Worm (Caenorhabditis elegans) whole organism, mixed stage, embryonic: ENCODE results near the gene alh-7.

ENCODE experiments used
- M03D4.4 ChIP-seq: sonication (generic microtip); optimal IDR thresholded peaks from 2 replicates; lab custom pipeline; 2017; ENCODE audit warnings: mild to moderate bottlenecking, missing genetic modification characterization, missing compliant biosample characterization
- bed-3 ChIP-seq: fragments of 200-800 bp; sonication (Bioruptor generic); optimal IDR thresholded peaks from 3 replicates; lab custom pipeline; 2018; ENCODE audit warnings: mild to moderate bottlenecking, missing genetic modification characterization, moderate library complexity, missing compliant biosample characterization
- blmp-1 ChIP-seq: fragments of 150-350 bp; optimal IDR thresholded peaks from 2 replicates; lab custom pipeline; 2014; ENCODE audit warnings: missing biosample characterization, missing genetic modification characterization
- ceh-43 ChIP-seq: fragments of 200-800 bp; sonication (Bioruptor generic); optimal IDR thresholded peaks from 2 replicates; lab custom pipeline; 2018; ENCODE audit warnings: mild to moderate bottlenecking, missing genetic modification characterization, moderate library complexity, missing compliant biosample characterization
- ceh-83 ChIP-seq: fragments of 200-800 bp; sonication (Bioruptor generic); optimal IDR thresholded peaks from 2 replicates; lab custom pipeline; 2018; ENCODE audit warnings: mild to moderate bottlenecking, missing genetic modification characterization, missing compliant biosample characterization
- ces-1 ChIP-seq: fragments of 150-350 bp; optimal IDR thresholded peaks from 2 replicates; lab custom pipeline; 2014; ENCODE audit warnings: missing biosample characterization, missing genetic modification reagents, missing genetic modification characterization
- cnd-1 ChIP-seq: fragments of 200-800 bp; sonication (Bioruptor generic); optimal IDR thresholded peaks from 2 replicates; lab custom pipeline; 2018; ENCODE audit warnings: mild to moderate bottlenecking, missing genetic modification characterization, missing compliant biosample characterization
- drap-1 ChIP-seq: fragments of 200-800 bp; sonication (Bioruptor generic); optimal IDR thresholded peaks from 3 replicates; lab custom pipeline; 2018; ENCODE audit warnings: mild to moderate bottlenecking, missing genetic modification characterization, missing compliant biosample characterization
- elt-1 ChIP-seq: sonication (generic microtip); optimal IDR thresholded peaks from 2 replicates; lab custom pipeline; 2017; ENCODE audit warnings: missing genetic modification characterization, mild to moderate bottlenecking, missing compliant biosample characterization, antibody characterized with exemption, moderate library complexity, borderline replicate concordance; ENCODE audit not compliant: insufficient read depth
- elt-3 ChIP-seq: fragments of 150-350 bp; optimal IDR thresholded peaks from 2 replicates; lab custom pipeline; 2014; ENCODE audit warnings: missing biosample characterization, missing genetic modification characterization
- flh-1 ChIP-seq: fragments of 200-800 bp; sonication (Bioruptor generic); optimal IDR thresholded peaks from 2 replicates; lab custom pipeline; 2018; ENCODE audit warnings: mild to moderate bottlenecking, missing genetic modification characterization, moderate library complexity, missing compliant biosample characterization
- ham-2 ChIP-seq: fragments of 200-800 bp; sonication (Bioruptor generic); optimal IDR thresholded peaks from 2 replicates; lab custom pipeline; 2018; ENCODE audit warnings: mild to moderate bottlenecking, missing genetic modification characterization, missing compliant biosample characterization
- hlh-1 ChIP-seq: fragments of 150-350 bp; optimal IDR thresholded peaks from 2 replicates; lab custom pipeline; 2014; ENCODE audit warnings: missing biosample characterization, missing genetic modification reagents, missing genetic modification characterization
- lin-13 ChIP-seq: fragments of 150-350 bp; optimal IDR thresholded peaks from 2 replicates; lab custom pipeline; 2014; ENCODE audit warnings: missing biosample characterization, missing genetic modification characterization
- lin-32 ChIP-seq: fragments of 200-800 bp; sonication (Bioruptor generic); optimal IDR thresholded peaks from 2 replicates; lab custom pipeline; 2018; ENCODE audit warnings: mild to moderate bottlenecking, missing genetic modification characterization, missing compliant biosample characterization
- lsy-2 ChIP-seq: fragments of 150-350 bp; optimal IDR thresholded peaks from 2 replicates; lab custom pipeline; 2014; ENCODE audit warnings: missing biosample characterization, missing genetic modification characterization
- mab-5 ChIP-seq: fragments of 150-350 bp; optimal IDR thresholded peaks from 2 replicates; lab custom pipeline; 2014; ENCODE audit warnings: missing biosample characterization, missing genetic modification characterization
- mep-1 ChIP-seq: fragments of 150-350 bp; optimal IDR thresholded peaks from 2 replicates; lab custom pipeline; 2017; ENCODE audit warnings: missing biosample characterization, missing genetic modification reagents, missing genetic modification characterization, inconsistent platforms
- mls-2 ChIP-seq: sonication (generic microtip); optimal IDR thresholded peaks from 2 replicates; lab custom pipeline; 2016; ENCODE audit warnings: mild to moderate bottlenecking, missing genetic modification characterization, moderate library complexity, missing compliant biosample characterization
- nhr-12 ChIP-seq: fragments of 150-350 bp; optimal IDR thresholded peaks from 2 replicates; lab custom pipeline; 2014; ENCODE audit warnings: missing biosample characterization, missing genetic modification characterization
- nhr-2 ChIP-seq: fragments of 150-350 bp; optimal IDR thresholded peaks from 2 replicates; lab custom pipeline; 2014; ENCODE audit warnings: missing biosample characterization, missing genetic modification characterization
- nhr-237 ChIP-seq: fragments of 150-350 bp; optimal IDR thresholded peaks from 2 replicates; lab custom pipeline; 2014; ENCODE audit warnings: missing biosample characterization, missing genetic modification characterization
- nhr-28 ChIP-seq: fragments of 150-350 bp; optimal IDR thresholded peaks from 2 replicates; lab custom pipeline; 2014; ENCODE audit warnings: missing biosample characterization, missing genetic modification characterization
- nhr-76 ChIP-seq: sonication (generic microtip); optimal IDR thresholded peaks from 2 replicates; lab custom pipeline; 2017; ENCODE audit warnings: missing biosample characterization, missing genetic modification characterization
- pha-4 ChIP-seq: fragments of 150-350 bp; optimal IDR thresholded peaks from 2 replicates; lab custom pipeline; 2018; ENCODE audit warnings: missing biosample characterization, missing genetic modification reagents, missing genetic modification characterization
- sem-2 ChIP-seq: fragments of 200-800 bp; sonication (Bioruptor generic); optimal IDR thresholded peaks from 2 replicates; lab custom pipeline; 2018; ENCODE audit warnings: mild to moderate bottlenecking, missing genetic modification characterization, missing compliant biosample characterization
- snpc-4 ChIP-seq: fragments of 150-350 bp; optimal IDR thresholded peaks from 2 replicates; lab custom pipeline; 2014; ENCODE audit warnings: missing biosample characterization, missing genetic modification characterization
- sptf-1 ChIP-seq: sonication (generic microtip); optimal IDR thresholded peaks from 2 replicates; lab custom pipeline; 2017; ENCODE audit warnings: mild to moderate bottlenecking, missing genetic modification characterization, moderate library complexity, missing compliant biosample characterization
- tbx-8 ChIP-seq: fragments of 200-800 bp; sonication (Bioruptor generic); optimal IDR thresholded peaks from 2 replicates; lab custom pipeline; 2018; ENCODE audit warnings: mild to moderate bottlenecking, missing genetic modification characterization, moderate library complexity, missing compliant biosample characterization
- unc-120 ChIP-seq: sonication (generic microtip); optimal IDR thresholded peaks from 2 replicates; lab custom pipeline; 2017; ENCODE audit warnings: missing genetic modification characterization, missing compliant biosample characterization; ENCODE audit not compliant: poor library complexity, severe bottlenecking
- unc-39 ChIP-seq: fragments of 150-350 bp; optimal IDR thresholded peaks from 2 replicates; lab custom pipeline; 2014; ENCODE audit warnings: missing biosample characterization, missing genetic modification characterization
- unc-62 ChIP-seq: fragments of 150-350 bp; optimal IDR thresholded peaks from 2 replicates; lab custom pipeline; 2014; ENCODE audit warnings: missing biosample characterization, missing genetic modification reagents, missing genetic modification characterization
- zip-8 ChIP-seq: fragments of 150-350 bp; optimal IDR thresholded peaks from 2 replicates; lab custom pipeline; 2014; ENCODE audit warnings: missing biosample characterization, missing genetic modification characterization
- ztf-11 ChIP-seq: fragments of 150-350 bp; optimal IDR thresholded peaks from 2 replicates; lab custom pipeline; 2014; ENCODE audit warnings: missing biosample characterization, missing genetic modification characterization

alh-7 gene

ce11 chrII:13481781-13482455 lies 9.7 kb downstream of the alh-7 start, which contains the start of gene E01G4.6:
TSS of gene E01G4.6 (plus strand) at chrII:13482405.
- TF ChIP-seq lin-32 (GFP tag; lab: Kevin White, UChicago) (no peak), ztf-11 (tag; lab: Kevin White, UChicago) (no peak), unc-39 (tag; lab: Kevin White, UChicago) (no peak), nhr-76 (tag; lab: Kevin White, UChicago) (no peak), ces-1 (GFP tag; lab: Kevin White, UChicago) (no peak), zip-8 (peak; percentile 68)

ce11 chrII:13479424-13479823 lies 12.2 kb downstream of the alh-7 start:
- TF ChIP-seq sem-2 (GFP tag; lab: Kevin White, UChicago) (no peak), nhr-28 (no peak), nhr-12 (tag; lab: Kevin White, UChicago) (no peak), ham-2 (GFP tag; lab: Kevin White, UChicago) (no peak), unc-120 (tag; lab: Kevin White, UChicago) (no peak), M03D4.4 (tag; lab: Kevin White, UChicago) (no peak), flh-1 (no peak), mep-1 (tag; lab: Kevin White, UChicago) (no peak), zip-8 (no peak), nhr-76 (tag; lab: Kevin White, UChicago) (no peak), mls-2 (tag; lab: Kevin White, UChicago) (no peak), hlh-1 (tag; lab: Kevin White, UChicago) (no peak), ztf-11 (tag; lab: Kevin White, UChicago) (no peak), unc-62 (no peak), drap-1 (GFP tag; lab: Kevin White, UChicago) (no peak)

- TF ChIP-seq zip-8 (no peak), nhr-28 (no peak), M03D4.4 (tag; lab: Kevin White, UChicago) (peak; percentile 8), mep-1 (tag; lab: Kevin White, UChicago) (peak; percentile 41), elt-3 (no peak), ces-1 (GFP tag; lab: Kevin White, UChicago) (peak; percentile 30), mab-5 (tag; lab: Kevin White, UChicago) (no peak), sptf-1 (peak; percentile 28), lsy-2 (tag; lab: Kevin White, UChicago) (peak; percentile 32)
These were observed 14.4 kb downstream of the alh-7 start for ce11 chrII:13477230-13477629.

- peak; percentile 58 for TF ChIP-seq hlh-1 (tag; lab: Kevin White, UChicago)
- no peak for TF ChIP-seq cnd-1 (tag; lab: Kevin White, UChicago)
These were observed 19.5 kb downstream of the alh-7 start, which contains the start of gene E01G4.5 for ce11 chrII:13472101-13472500. TSS of gene E01G4.5 (plus strand) at chrII:13472401.

ce11 chrII:13470655-13471054 lies 20.9 kb downstream of the alh-7 start:
- TF ChIP-seq ceh-43 (GFP tag; lab: Kevin White, UChicago): no peak
- no peak for TF ChIP-seq ceh-83 (GFP tag; lab: Kevin White, UChicago)
- TF ChIP-seq sem-2 (GFP tag; lab: Kevin White, UChicago): no peak
- TF ChIP-seq flh-1: no peak
- TF ChIP-seq hlh-1 (tag; lab: Kevin White, UChicago): no peak
- no peak for TF ChIP-seq sptf-1
- TF ChIP-seq lin-13: no peak
- no peak for TF ChIP-seq M03D4.4 (tag; lab: Kevin White, UChicago)
- TF ChIP-seq nhr-12 (tag; lab: Kevin White, UChicago): no peak
- TF ChIP-seq mls-2 (tag; lab: Kevin White, UChicago): no peak

- no peak for TF ChIP-seq lin-13
- no peak for TF ChIP-seq sem-2 (GFP tag; lab: Kevin White, UChicago)
- no peak for TF ChIP-seq nhr-237
- no peak for TF ChIP-seq sptf-1
- no peak for TF ChIP-seq M03D4.4 (tag; lab: Kevin White, UChicago)
- TF ChIP-seq elt-1 (tag; lab: Kevin White, UChicago): no peak
- TF ChIP-seq nhr-76 (tag; lab: Kevin White, UChicago): no peak
- TF ChIP-seq ztf-11 (tag; lab: Kevin White, UChicago): no peak
- no peak for TF ChIP-seq mls-2 (tag; lab: Kevin White, UChicago)
- no peak for TF ChIP-seq drap-1 (GFP tag; lab: Kevin White, UChicago)
- no peak for TF ChIP-seq ceh-43 (GFP tag; lab: Kevin White, UChicago)
- no peak for TF ChIP-seq tbx-8 (GFP tag; lab: Kevin White, UChicago)
- peak; percentile 79 for TF ChIP-seq unc-62
- TF ChIP-seq lin-32 (GFP tag; lab: Kevin White, UChicago): no peak
- no peak for TF ChIP-seq cnd-1 (tag; lab: Kevin White, UChicago)
- TF ChIP-seq elt-3: peak; percentile 48
- TF ChIP-seq ham-2 (GFP tag; lab: Kevin White, UChicago): peak; percentile 23
- TF ChIP-seq pha-4: no peak
- no peak for TF ChIP-seq nhr-2 (tag; lab: Kevin White, UChicago)
- no peak for TF ChIP-seq nhr-12 (tag; lab: Kevin White, UChicago)
- TF ChIP-seq blmp-1 (tag; lab: Kevin White, UChicago): no peak
- TF ChIP-seq flh-1: no peak
- no peak for TF ChIP-seq ces-1 (GFP tag; lab: Kevin White, UChicago)
- TF ChIP-seq unc-39 (tag; lab: Kevin White, UChicago): no peak
- TF ChIP-seq ceh-83 (GFP tag; lab: Kevin White, UChicago): no peak
- no peak for TF ChIP-seq bed-3 (GFP tag; lab: Kevin White, UChicago)
- no peak for TF ChIP-seq snpc-4 (tag; lab: Kevin White, UChicago)
- peak; percentile 72 for TF ChIP-seq hlh-1 (tag; lab: Kevin White, UChicago)
These were observed 22.4 kb downstream of the alh-7 start, which contains the start of gene E01G4.3 for ce11 chrII:13469043-13469652. TSS of gene E01G4.3 (minus strand) at chrII:13469602.
